Worm (Caenorhabditis elegans): ENCODE results near the gene K11D12.12.

DNA sequence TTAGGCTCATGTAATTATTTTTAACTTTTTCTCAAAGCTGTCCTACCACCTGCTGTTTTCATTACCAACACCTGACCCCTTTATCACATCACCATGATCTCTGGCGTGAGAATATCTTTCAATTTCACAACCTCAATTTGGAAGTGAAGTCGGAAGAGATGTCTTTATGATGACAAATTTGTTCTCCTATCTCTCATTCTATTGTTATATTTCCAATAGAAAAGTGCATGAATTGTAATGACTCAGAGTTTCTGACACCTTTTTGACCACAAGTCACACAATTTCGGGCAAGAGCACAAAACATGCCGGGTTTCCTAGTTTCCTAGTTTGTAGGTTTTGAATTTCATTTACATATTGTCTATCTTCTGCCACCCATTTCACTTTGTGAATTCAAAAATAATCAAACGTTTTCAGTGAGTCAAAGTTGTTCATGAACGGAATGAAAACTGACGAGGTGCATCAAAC, 33.2 kb upstream of the K11D12.12 start, which contains the start of gene srr-4:
- TF ChIP-seq dao-5 (tag; optimal IDR thresholded peaks at IDR 0.05) (no peak), W03F9.2 (tag; optimal IDR thresholded peaks at IDR 0.05) (no peak), him-1 (tag; optimal IDR thresholded peaks at IDR 0.05) (no peak)

Data from whole organism, L4/young adult.